In the genomic region with DNA sequence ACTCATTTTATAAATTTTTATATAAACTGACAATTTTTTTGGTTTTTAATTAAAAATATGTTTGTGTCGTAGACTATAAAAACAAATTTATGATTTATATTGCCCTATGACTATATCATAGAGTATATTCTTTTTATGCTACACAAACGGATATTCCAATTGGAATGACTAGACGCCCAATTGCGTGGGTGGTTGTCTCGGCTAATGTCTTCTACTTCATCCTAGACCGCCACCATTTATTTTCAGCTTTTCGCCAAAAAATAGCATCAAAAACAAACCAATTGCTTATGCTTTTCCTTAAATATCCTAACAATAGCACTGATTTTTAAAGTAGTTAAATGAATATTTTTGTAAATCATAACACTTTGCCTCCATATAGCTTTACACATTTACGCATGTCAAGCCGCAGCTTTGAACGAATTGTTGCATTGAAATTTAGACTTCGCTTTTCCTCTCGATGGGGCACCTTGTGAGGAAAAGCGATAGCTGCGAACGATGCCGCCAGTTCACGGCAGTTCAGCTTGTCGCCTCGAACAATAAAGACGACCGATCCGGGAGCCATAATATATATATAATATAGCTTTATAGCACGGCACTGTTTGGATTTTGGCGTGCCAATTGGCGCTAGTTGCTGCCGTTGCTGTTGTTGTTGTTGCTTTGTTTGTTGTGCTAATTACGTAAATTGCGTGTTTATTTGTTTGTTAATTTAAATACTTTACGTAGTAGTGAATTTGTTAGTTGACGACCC, we compare ENCODE assay signal across 1 fruit fly cellular context.
A peak's percentile ranks its signal among the peaks of the same experiment; 100 is the strongest.
TF ChIP-seq lines count a peak whose summit lies in the region.

No protein-coding gene starts in this region.

TF ChIP-seq in whole organism, embryonic, 481 proteins besides CTCF, POLR2A, EP300 and RAD21 (continued from another document and continues in another):
- peak; percentile 16 for TF ChIP-seq Med (GFP tag; lab: Kevin White, UChicago)
- TF ChIP-seq CG15479 (GFP tag; optimal IDR thresholded peaks at IDR 0.05; lab: Kevin White, UChicago): no peak
- no peak for TF ChIP-seq CG18599 (GFP tag; optimal IDR thresholded peaks at IDR 0.05; lab: Kevin White, UChicago)
- TF ChIP-seq amos (GFP tag; IDR thresholded peaks at IDR 0.05; lab: Robert Waterston, UW; ENCODE audit: partially characterized antibody): no peak
- TF ChIP-seq Poxn (GFP tag; IDR thresholded peaks at IDR 0.05; lab: Robert Waterston, UW): no peak
- TF ChIP-seq CG6683 (GFP tag; optimal IDR thresholded peaks at IDR 0.05; lab: Kevin White, UChicago): no peak
- TF ChIP-seq CG3065 (GFP tag; optimal IDR thresholded peaks at IDR 0.05; lab: Kevin White, UChicago): no peak
- no peak for TF ChIP-seq gt (GFP tag; IDR thresholded peaks at IDR 0.05; lab: Robert Waterston, UW)
- no peak for TF ChIP-seq CG1647 (GFP tag; optimal IDR thresholded peaks at IDR 0.05; lab: Kevin White, UChicago)
- no peak for TF ChIP-seq CG34224 (GFP tag; IDR thresholded peaks at IDR 0.05; lab: Robert Waterston, UW; ENCODE audit: partially characterized antibody)
- TF ChIP-seq CG34376 (GFP tag; optimal IDR thresholded peaks at IDR 0.05; lab: Kevin White, UChicago): peak; percentile 59
- TF ChIP-seq HLH54F (GFP tag; optimal IDR thresholded peaks at IDR 0.05; lab: Kevin White, UChicago): no peak
- TF ChIP-seq Lim3 (GFP tag; IDR thresholded peaks at IDR 0.05; lab: Robert Waterston, UW): no peak
- no peak for TF ChIP-seq CG6765 (GFP tag; optimal IDR thresholded peaks at IDR 0.05; lab: Kevin White, UChicago)
- TF ChIP-seq HLH4C (GFP tag; IDR thresholded peaks at IDR 0.05; lab: Robert Waterston, UW; ENCODE audit: partially characterized antibody): no peak
- TF ChIP-seq CG4730 (GFP tag; IDR thresholded peaks at IDR 0.05; lab: Robert Waterston, UW): no peak
- TF ChIP-seq fru (optimal IDR thresholded peaks at IDR 0.05; lab: Kevin White, UChicago): no peak
- no peak for TF ChIP-seq cad (GFP tag; optimal IDR thresholded peaks at IDR 0.05; lab: Kevin White, UChicago)
- TF ChIP-seq sob (GFP tag; IDR thresholded peaks at IDR 0.05; lab: Robert Waterston, UW): no peak
- TF ChIP-seq Ravus (GFP tag; IDR thresholded peaks at IDR 0.05; lab: Robert Waterston, UW): no peak
- no peak for TF ChIP-seq ase (GFP tag; IDR thresholded peaks at IDR 0.05; lab: Robert Waterston, UW)
- TF ChIP-seq CG13894 (tag; optimal IDR thresholded peaks at IDR 0.05; lab: Kevin White, UChicago): peak; percentile 47
- TF ChIP-seq Aef1 (GFP tag; IDR thresholded peaks at IDR 0.05; lab: Robert Waterston, UW): no peak
- no peak for TF ChIP-seq hb (GFP tag; IDR thresholded peaks at IDR 0.05; lab: Robert Waterston, UW; ENCODE audit: partially characterized antibody)
- TF ChIP-seq CG17359 (tag; optimal IDR thresholded peaks at IDR 0.05; lab: Kevin White, UChicago): no peak
- no peak for TF ChIP-seq salm (tag; optimal IDR thresholded peaks at IDR 0.05; lab: Kevin White, UChicago)
- no peak for TF ChIP-seq gro (GFP tag; optimal IDR thresholded peaks at IDR 0.05; lab: Kevin White, UChicago)
- TF ChIP-seq grn (GFP tag; optimal IDR thresholded peaks at IDR 0.05; lab: Kevin White, UChicago): no peak
- TF ChIP-seq MTF-1 (GFP tag; optimal IDR thresholded peaks at IDR 0.05; lab: Kevin White, UChicago; ENCODE audit: borderline replicate concordance): no peak
- no peak for TF ChIP-seq CG4360 (GFP tag; IDR thresholded peaks at IDR 0.05; lab: Robert Waterston, UW)
- no peak for TF ChIP-seq CG17802 (tag; optimal IDR thresholded peaks at IDR 0.05; lab: Kevin White, UChicago)
- TF ChIP-seq YL-1 (GFP tag; optimal IDR thresholded peaks at IDR 0.05; lab: Kevin White, UChicago): no peak
- TF ChIP-seq Meics (GFP tag; optimal IDR thresholded peaks at IDR 0.05; lab: Kevin White, UChicago): no peak
- TF ChIP-seq row (GFP tag; IDR thresholded peaks at IDR 0.05; lab: Robert Waterston, UW): no peak
- no peak for TF ChIP-seq CG9932 (GFP tag; IDR thresholded peaks at IDR 0.05; lab: Robert Waterston, UW)
- TF ChIP-seq CG31441 (GFP tag; IDR thresholded peaks at IDR 0.05; lab: Robert Waterston, UW): no peak
- no peak for TF ChIP-seq ttk (GFP tag; IDR thresholded peaks at IDR 0.05; lab: Robert Waterston, UW)
- TF ChIP-seq CG7839 (tag; optimal IDR thresholded peaks at IDR 0.05; lab: Kevin White, UChicago): no peak
- no peak for TF ChIP-seq zen (tag; optimal IDR thresholded peaks at IDR 0.05; lab: Kevin White, UChicago)
- TF ChIP-seq NfI (GFP tag; optimal IDR thresholded peaks at IDR 0.05; lab: Kevin White, UChicago): no peak
- no peak for TF ChIP-seq ssp (GFP tag; IDR thresholded peaks at IDR 0.05; lab: Robert Waterston, UW)
- peak; percentile 36 for TF ChIP-seq stwl (tag; optimal IDR thresholded peaks at IDR 0.05; lab: Kevin White, UChicago)
- TF ChIP-seq Oli (tag; optimal IDR thresholded peaks at IDR 0.05; lab: Kevin White, UChicago): no peak
- TF ChIP-seq lbe (GFP tag; optimal IDR thresholded peaks at IDR 0.05; lab: Kevin White, UChicago): no peak
- TF ChIP-seq CG2875 (GFP tag; optimal IDR thresholded peaks at IDR 0.05; lab: Kevin White, UChicago): no peak
- TF ChIP-seq NC2α (GFP tag; optimal IDR thresholded peaks at IDR 0.05; lab: Kevin White, UChicago): no peak
- no peak for TF ChIP-seq dmrt99B (tag; optimal IDR thresholded peaks at IDR 0.05; lab: Kevin White, UChicago)
- TF ChIP-seq CG13287 (GFP tag; IDR thresholded peaks at IDR 0.05; lab: Robert Waterston, UW; ENCODE audit: partially characterized antibody): no peak; the same call in 1 of the 2 replicates
- TF ChIP-seq NFAT (GFP tag; IDR thresholded peaks at IDR 0.05; lab: Robert Waterston, UW): no peak
- no peak for TF ChIP-seq CG7271 (tag; optimal IDR thresholded peaks at IDR 0.05; lab: Kevin White, UChicago)
- TF ChIP-seq gem (tag; optimal IDR thresholded peaks at IDR 0.05; lab: Kevin White, UChicago): no peak
- TF ChIP-seq CG9727 (GFP tag; optimal IDR thresholded peaks at IDR 0.05; lab: Kevin White, UChicago): no peak
- no peak for TF ChIP-seq Doc2 (GFP tag; IDR thresholded peaks at IDR 0.05; lab: Robert Waterston, UW)
- TF ChIP-seq CG8478 (optimal IDR thresholded peaks at IDR 0.05; lab: Kevin White, UChicago): no peak
- no peak for TF ChIP-seq Asciz (GFP tag; optimal IDR thresholded peaks at IDR 0.05; lab: Kevin White, UChicago)
- TF ChIP-seq sd (tag; optimal IDR thresholded peaks at IDR 0.05; lab: Kevin White, UChicago): no peak
- no peak for TF ChIP-seq lilli (GFP tag; optimal IDR thresholded peaks at IDR 0.05; lab: Kevin White, UChicago)
- no peak for TF ChIP-seq gcm (GFP tag; optimal IDR thresholded peaks at IDR 0.05; lab: Kevin White, UChicago)
- TF ChIP-seq Hey (tag; optimal IDR thresholded peaks at IDR 0.05; lab: Kevin White, UChicago): no peak
- TF ChIP-seq CG16779 (GFP tag; IDR thresholded peaks at IDR 0.05; lab: Robert Waterston, UW): no peak
- no peak for TF ChIP-seq org-1 (GFP tag; optimal IDR thresholded peaks at IDR 0.05; lab: Kevin White, UChicago)
- no peak for TF ChIP-seq unpg (GFP tag; optimal IDR thresholded peaks at IDR 0.05; lab: Kevin White, UChicago)
- TF ChIP-seq ara (GFP tag; IDR thresholded peaks at IDR 0.05; lab: Robert Waterston, UW): no peak
- peak; percentile 91 for TF ChIP-seq CG2199 (GFP tag; IDR thresholded peaks at IDR 0.05; lab: Robert Waterston, UW)
- no peak for TF ChIP-seq HHEX (GFP tag; optimal IDR thresholded peaks at IDR 0.05; lab: Kevin White, UChicago)
- no peak for TF ChIP-seq esg (GFP tag; conservative IDR thresholded peaks at IDR 0.05; lab: Robert Waterston, UW)
- TF ChIP-seq CG2202 (tag; optimal IDR thresholded peaks at IDR 0.05; lab: Kevin White, UChicago): no peak
- no peak for TF ChIP-seq HLHmδ (GFP tag; optimal IDR thresholded peaks at IDR 0.05; lab: Kevin White, UChicago)
- no peak for TF ChIP-seq crp (GFP tag; optimal IDR thresholded peaks at IDR 0.05; lab: Kevin White, UChicago)
- no peak for TF ChIP-seq CG43689 (GFP tag; IDR thresholded peaks at IDR 0.05; lab: Robert Waterston, UW)
- no peak for TF ChIP-seq Spps (tag; optimal IDR thresholded peaks at IDR 0.05; lab: Kevin White, UChicago)
- TF ChIP-seq CG31365 (tag; optimal IDR thresholded peaks at IDR 0.05; lab: Kevin White, UChicago): no peak
- peak; percentile 26 for TF ChIP-seq hkb (optimal IDR thresholded peaks at IDR 0.05; lab: Kevin White, UChicago)
- no peak for TF ChIP-seq hkb (GFP tag; IDR thresholded peaks at IDR 0.05; lab: Robert Waterston, UW)
- TF ChIP-seq CG7556 (GFP tag; optimal IDR thresholded peaks at IDR 0.05; lab: Kevin White, UChicago): no peak
- TF ChIP-seq CG10209 (GFP tag; optimal IDR thresholded peaks at IDR 0.05; lab: Kevin White, UChicago): no peak
- TF ChIP-seq BtbVII (GFP tag; optimal IDR thresholded peaks at IDR 0.05; lab: Kevin White, UChicago): no peak
- TF ChIP-seq gsb-n (tag; optimal IDR thresholded peaks at IDR 0.05; lab: Kevin White, UChicago): no peak
- no peak for TF ChIP-seq cg (GFP tag; optimal IDR thresholded peaks at IDR 0.05; lab: Kevin White, UChicago)
- no peak for TF ChIP-seq CG11398 (GFP tag; optimal IDR thresholded peaks at IDR 0.05; lab: Kevin White, UChicago)
- peak; percentile 36; the same call in 1 of the 2 replicates for TF ChIP-seq CG14441 (GFP tag; IDR thresholded peaks at IDR 0.05; lab: Robert Waterston, UW)
- TF ChIP-seq Dip2 (GFP tag; IDR thresholded peaks at IDR 0.05; lab: Robert Waterston, UW): no peak
- no peak for TF ChIP-seq bowl (GFP tag; IDR thresholded peaks at IDR 0.05; lab: Robert Waterston, UW)
- no peak for TF ChIP-seq ci (GFP tag; IDR thresholded peaks at IDR 0.05; lab: Robert Waterston, UW)
- peak; percentile 5 for TF ChIP-seq CG11504 (tag; optimal IDR thresholded peaks at IDR 0.05; lab: Kevin White, UChicago)
- TF ChIP-seq Adf1 (GFP tag; IDR thresholded peaks at IDR 0.05; lab: Robert Waterston, UW): no peak
- no peak for TF ChIP-seq CG8089 (GFP tag; optimal IDR thresholded peaks at IDR 0.05; lab: Kevin White, UChicago)
- TF ChIP-seq CG9215 (GFP tag; IDR thresholded peaks at IDR 0.05; lab: Robert Waterston, UW): no peak
- no peak for TF ChIP-seq CG11560 (tag; IDR thresholded peaks at IDR 0.05; lab: Robert Waterston, UW)
- TF ChIP-seq Nf-YA (GFP tag; IDR thresholded peaks at IDR 0.05; lab: Robert Waterston, UW): no peak
- no peak for TF ChIP-seq ind (GFP tag; optimal IDR thresholded peaks at IDR 0.05; lab: Kevin White, UChicago)
- TF ChIP-seq D19B (GFP tag; optimal IDR thresholded peaks at IDR 0.05; lab: Kevin White, UChicago): no peak
- TF ChIP-seq CG16813 (GFP tag; IDR thresholded peaks at IDR 0.05; lab: Robert Waterston, UW; ENCODE audit: partially characterized antibody): no peak
- no peak for TF ChIP-seq mirr (GFP tag; optimal IDR thresholded peaks at IDR 0.05; lab: Kevin White, UChicago)
- peak; percentile 35 for TF ChIP-seq pita (GFP tag; optimal IDR thresholded peaks at IDR 0.05; lab: Kevin White, UChicago)
- peak; percentile 7 for TF ChIP-seq CG2116 (GFP tag; optimal IDR thresholded peaks at IDR 0.05; lab: Kevin White, UChicago)
- no peak for TF ChIP-seq CG17186 (GFP tag; optimal IDR thresholded peaks at IDR 0.05; lab: Kevin White, UChicago)
- no peak for TF ChIP-seq eyg (GFP tag; optimal IDR thresholded peaks at IDR 0.05; lab: Kevin White, UChicago)
- TF ChIP-seq toy (GFP tag; IDR thresholded peaks at IDR 0.05; lab: Robert Waterston, UW): no peak
- no peak for TF ChIP-seq tna (GFP tag; IDR thresholded peaks at IDR 0.05; lab: Robert Waterston, UW; ENCODE audit: partially characterized antibody)
- TF ChIP-seq Hr3 (GFP tag; optimal IDR thresholded peaks at IDR 0.05; lab: Kevin White, UChicago): no peak
- TF ChIP-seq CG9876 (GFP tag; optimal IDR thresholded peaks at IDR 0.05; lab: Kevin White, UChicago): no peak
- no peak for TF ChIP-seq CG13123 (GFP tag; optimal IDR thresholded peaks at IDR 0.05; lab: Kevin White, UChicago)
- no peak for TF ChIP-seq Pdp1 (GFP tag; optimal IDR thresholded peaks at IDR 0.05; lab: Kevin White, UChicago)
- TF ChIP-seq CG2889 (GFP tag; IDR thresholded peaks at IDR 0.05; lab: Robert Waterston, UW): no peak
- no peak for TF ChIP-seq CG16863 (GFP tag; optimal IDR thresholded peaks at IDR 0.05; lab: Kevin White, UChicago)
- no peak for TF ChIP-seq CG5953 (GFP tag; IDR thresholded peaks at IDR 0.05; lab: Robert Waterston, UW)
- TF ChIP-seq fd96Cb (tag; optimal IDR thresholded peaks at IDR 0.05; lab: Kevin White, UChicago): no peak
- no peak for TF ChIP-seq CG1024 (GFP tag; IDR thresholded peaks at IDR 0.05; lab: Robert Waterston, UW)
- TF ChIP-seq Oaz (GFP tag; IDR thresholded peaks at IDR 0.05; lab: Robert Waterston, UW): no peak
- TF ChIP-seq CG8359 (GFP tag; optimal IDR thresholded peaks at IDR 0.05; lab: Kevin White, UChicago; ENCODE audit: borderline replicate concordance): no peak
- no peak for TF ChIP-seq CG14965 (GFP tag; optimal IDR thresholded peaks at IDR 0.05; lab: Kevin White, UChicago; ENCODE audit: borderline replicate concordance)
- TF ChIP-seq MESR4 (GFP tag; optimal IDR thresholded peaks at IDR 0.05; lab: Kevin White, UChicago): no peak
- peak; percentile 6 for TF ChIP-seq sug (tag; optimal IDR thresholded peaks at IDR 0.05; lab: Kevin White, UChicago)
- no peak for TF ChIP-seq CG32532 (GFP tag; IDR thresholded peaks at IDR 0.05; lab: Robert Waterston, UW)
- TF ChIP-seq CG11085 (GFP tag; IDR thresholded peaks at IDR 0.05; lab: Robert Waterston, UW): no peak
- TF ChIP-seq CG15011 (GFP tag; optimal IDR thresholded peaks at IDR 0.05; lab: Kevin White, UChicago): no peak
- TF ChIP-seq vvl (GFP tag; IDR thresholded peaks at IDR 0.05; lab: Robert Waterston, UW): no peak
- no peak for TF ChIP-seq Scr (GFP tag; IDR thresholded peaks at IDR 0.05; lab: Robert Waterston, UW; ENCODE audit: partially characterized antibody)
- TF ChIP-seq CG14860 (GFP tag; IDR thresholded peaks at IDR 0.05; lab: Robert Waterston, UW; ENCODE audit: partially characterized antibody): no peak
- TF ChIP-seq pzg (GFP tag; optimal IDR thresholded peaks at IDR 0.05; lab: Kevin White, UChicago): peak; percentile 7
- no peak for TF ChIP-seq Kr (GFP tag; optimal IDR thresholded peaks at IDR 0.05; lab: Kevin White, UChicago)
- TF ChIP-seq CG9437 (GFP tag; optimal IDR thresholded peaks at IDR 0.05; lab: Kevin White, UChicago): no peak
- peak; percentile 78 to 96 for TF ChIP-seq insv (GFP tag; optimal IDR thresholded peaks at IDR 0.05; lab: Kevin White, UChicago)
- TF ChIP-seq CG1603 (tag; optimal IDR thresholded peaks at IDR 0.05; lab: Kevin White, UChicago): peak; percentile 14
- TF ChIP-seq CG18764 (GFP tag; optimal IDR thresholded peaks at IDR 0.05; lab: Kevin White, UChicago): no peak
- TF ChIP-seq kay (GFP tag; optimal IDR thresholded peaks at IDR 0.05; lab: Kevin White, UChicago): no peak
- peak; percentile 1 for TF ChIP-seq BEAF-32 (GFP tag; optimal IDR thresholded peaks at IDR 0.05; lab: Kevin White, UChicago)
- no peak for TF ChIP-seq CG9817 (tag; optimal IDR thresholded peaks at IDR 0.05; lab: Kevin White, UChicago)
- no peak for TF ChIP-seq tup (GFP tag; optimal IDR thresholded peaks at IDR 0.05; lab: Kevin White, UChicago)
